Fruit fly (Drosophila melanogaster): Measurements from ENCODE around the gene Rat1.

DNA sequence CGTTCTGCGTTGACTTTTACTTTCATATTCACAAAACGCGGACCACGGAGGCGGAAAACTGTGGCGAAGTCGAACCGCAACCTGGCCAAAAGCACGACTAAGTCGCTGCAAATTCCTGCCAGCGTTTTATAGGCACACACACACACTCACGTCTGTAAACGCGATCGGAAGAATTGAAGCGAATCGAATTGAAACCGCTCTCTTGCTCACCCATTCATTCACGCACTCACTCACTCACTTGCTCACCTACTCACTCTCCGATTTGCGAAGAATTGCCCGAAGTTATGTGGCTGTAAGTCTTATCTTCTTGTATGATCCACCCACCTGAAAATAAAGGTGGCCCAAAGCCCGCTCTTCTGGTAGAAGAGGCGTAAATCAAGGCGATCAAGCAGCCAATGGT is 37.6 kb upstream of the Rat1 start, which contains the start of gene Nha1:
- no peak for TF ChIP-seq pita (GFP tag; optimal IDR thresholded peaks at IDR 0.05)
- TF ChIP-seq zen (tag; optimal IDR thresholded peaks at IDR 0.05), result no peak
- TF ChIP-seq usp (GFP tag; optimal IDR thresholded peaks at IDR 0.05), result no peak
- no peak for TF ChIP-seq CG9609 (GFP tag; optimal IDR thresholded peaks at IDR 0.05)
- TF ChIP-seq Awh (GFP tag; IDR thresholded peaks at IDR 0.05), result no peak
- TF ChIP-seq gsb-n (tag; optimal IDR thresholded peaks at IDR 0.05), result no peak
- TF ChIP-seq Mad (GFP tag; optimal IDR thresholded peaks at IDR 0.05), result no peak
- no peak for TF ChIP-seq Abd-B (GFP tag; optimal IDR thresholded peaks at IDR 0.05)
